Worm (Caenorhabditis elegans) whole organism, L3 larva: ENCODE data around the gene rpl-11.1.

Source experiments
- ZK546.5 ChIP-seq: sonication (generic microtip); optimal IDR thresholded peaks from 2 replicates; lab custom pipeline; 2017; ENCODE audit warnings: missing biosample characterization, missing genetic modification characterization
- ceh-82 ChIP-seq: fragments of 150-350 bp; optimal IDR thresholded peaks from 2 replicates; lab custom pipeline; 2014; ENCODE audit warnings: missing biosample characterization, missing genetic modification characterization
- daf-12 ChIP-seq: fragments of 150-350 bp; optimal IDR thresholded peaks from 2 replicates; lab custom pipeline; 2014; ENCODE audit warnings: missing biosample characterization, missing genetic modification reagents, missing genetic modification characterization
- elt-2 ChIP-seq: sonication (generic microtip); optimal IDR thresholded peaks from 2 replicates; lab custom pipeline; 2016; ENCODE audit warnings: missing genetic modification reagents, mild to moderate bottlenecking, missing genetic modification characterization, missing compliant biosample characterization
- lsy-12 ChIP-seq: sonication (generic microtip); optimal IDR thresholded peaks from 2 replicates; lab custom pipeline; 2016; ENCODE audit warnings: mild to moderate bottlenecking, missing genetic modification characterization, missing compliant biosample characterization
- mml-1 ChIP-seq: fragments of 150-350 bp; sonication (generic microtip); optimal IDR thresholded peaks from 3 replicates; lab custom pipeline; 2014; ENCODE audit warnings: missing biosample characterization, missing genetic modification characterization
- nfya-1 ChIP-seq: sonication (generic microtip); optimal IDR thresholded peaks from 2 replicates; lab custom pipeline; 2017; ENCODE audit warnings: missing genetic modification characterization, mild to moderate bottlenecking, missing compliant biosample characterization, antibody characterized with exemption, moderate library complexity; ENCODE audit not compliant: insufficient read depth
- nhr-23 ChIP-seq: fragments of 150-350 bp; optimal IDR thresholded peaks from 2 replicates; lab custom pipeline; 2014; ENCODE audit warnings: missing biosample characterization, missing genetic modification reagents, missing genetic modification characterization
- pha-4 ChIP-seq: fragments of 150-350 bp; optimal IDR thresholded peaks from 2 replicates; lab custom pipeline; 2014; ENCODE audit warnings: missing biosample characterization, missing genetic modification reagents, missing genetic modification characterization
- pqm-1 ChIP-seq: fragments of 150-350 bp; optimal IDR thresholded peaks from 2 replicates; lab custom pipeline; 2017; ENCODE audit warnings: missing biosample characterization, missing genetic modification characterization, inconsistent platforms
- tbx-2 ChIP-seq: sonication (generic microtip); optimal IDR thresholded peaks from 2 replicates; lab custom pipeline; 2016; ENCODE audit warnings: mild to moderate bottlenecking, missing genetic modification characterization, missing compliant biosample characterization
- unc-39 ChIP-seq: sonication (generic microtip); optimal IDR thresholded peaks from 4 replicates; lab custom pipeline; 2017; ENCODE audit warnings: missing biosample characterization, missing genetic modification characterization
- zag-1 ChIP-seq: fragments of 150-350 bp; optimal IDR thresholded peaks from 2 replicates; lab custom pipeline; 2014; ENCODE audit warnings: missing biosample characterization, missing genetic modification characterization

DNA sequence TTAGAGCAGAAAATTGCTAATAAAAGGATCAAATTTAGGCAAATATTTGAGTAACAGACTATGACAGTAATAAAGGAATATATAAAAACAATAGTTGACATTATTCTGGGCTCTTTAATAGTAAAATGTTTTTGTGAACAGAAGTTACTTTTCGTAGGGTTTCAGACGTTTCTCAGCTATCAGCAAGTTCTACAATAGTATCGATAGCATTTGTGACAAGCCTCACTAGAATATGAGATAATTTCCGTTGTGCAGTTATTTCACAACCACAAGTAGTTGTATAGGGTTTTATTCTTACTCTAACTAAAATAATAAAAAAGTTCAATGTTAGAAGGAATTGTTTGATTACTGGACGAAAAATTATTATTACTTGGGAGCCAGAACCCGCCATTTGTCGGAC, 39.3 kb downstream of the rpl-11.1 start, which contains the start of gene srbc-68:
- TF ChIP-seq nfya-1 (no peak), lsy-12 (tag; lab: Kevin White, UChicago) (no peak), ceh-82 (tag; lab: Kevin White, UChicago) (no peak), nhr-23 (tag; lab: Kevin White, UChicago) (no peak), tbx-2 (tag; lab: Kevin White, UChicago) (no peak), pha-4 (tag; lab: Kevin White, UChicago) (no peak), mml-1 (tag; lab: Kevin White, UChicago) (no peak), elt-2 (tag; lab: Kevin White, UChicago) (no peak), daf-12 (tag; lab: Kevin White, UChicago) (no peak), zag-1 (tag; lab: Kevin White, UChicago) (no peak), unc-39 (tag; lab: Kevin White, UChicago) (no peak), ZK546.5 (tag; lab: Kevin White, UChicago) (no peak), pqm-1 (tag; lab: Kevin White, UChicago) (no peak)
